Worm (Caenorhabditis elegans) whole organism, L3 larva: ENCODE results near the gene C05C10.5.

Experiments
- R02D3.7 ChIP-seq: fragments of 150-350 bp; optimal IDR thresholded peaks from 2 replicates; lab custom pipeline; 2014; ENCODE audit warnings: missing biosample characterization, missing genetic modification characterization
- ZK546.5 ChIP-seq: sonication (generic microtip); optimal IDR thresholded peaks from 2 replicates; lab custom pipeline; 2017; ENCODE audit warnings: missing biosample characterization, missing genetic modification characterization
- ceh-16 ChIP-seq: sonication (generic microtip); optimal IDR thresholded peaks from 2 replicates; lab custom pipeline; 2017; ENCODE audit warnings: missing biosample characterization, missing genetic modification characterization
- ceh-82 ChIP-seq: fragments of 150-350 bp; optimal IDR thresholded peaks from 2 replicates; lab custom pipeline; 2014; ENCODE audit warnings: missing biosample characterization, missing genetic modification characterization
- ceh-9 ChIP-seq: sonication (generic microtip); optimal IDR thresholded peaks from 2 replicates; lab custom pipeline; 2018; ENCODE audit warnings: missing biosample characterization, missing genetic modification characterization
- egl-5 ChIP-seq: fragments of 150-350 bp; optimal IDR thresholded peaks from 2 replicates; lab custom pipeline; 2017; ENCODE audit warnings: missing biosample characterization, missing genetic modification reagents, missing genetic modification characterization, inconsistent platforms
- elt-1 ChIP-seq: fragments of 150-350 bp; optimal IDR thresholded peaks from 2 replicates; lab custom pipeline; 2014; ENCODE audit warnings: missing biosample characterization, missing genetic modification characterization
- eor-1 ChIP-seq, 2 experiments: fragments of 150-350 bp; optimal IDR thresholded peaks; 2 replicates each; lab custom pipeline; 2014 to 2018; ENCODE audit warnings: missing biosample characterization in 2 of 2, missing genetic modification characterization in 2 of 2
- fkh-10 ChIP-seq: sonication (generic microtip); optimal IDR thresholded peaks from 2 replicates; lab custom pipeline; 2017; ENCODE audit warnings: missing biosample characterization, missing genetic modification reagents, missing genetic modification characterization
- fos-1 ChIP-seq: fragments of 150-350 bp; optimal IDR thresholded peaks from 2 replicates; lab custom pipeline; 2014; ENCODE audit warnings: missing biosample characterization, missing genetic modification characterization
- lin-39 ChIP-seq: fragments of 150-350 bp; optimal IDR thresholded peaks from 2 replicates; lab custom pipeline; 2018; ENCODE audit warnings: missing biosample characterization, missing genetic modification reagents, missing genetic modification characterization
- lsy-12 ChIP-seq: sonication (generic microtip); optimal IDR thresholded peaks from 2 replicates; lab custom pipeline; 2016; ENCODE audit warnings: mild to moderate bottlenecking, missing genetic modification characterization, missing compliant biosample characterization
- nfya-1 ChIP-seq: sonication (generic microtip); optimal IDR thresholded peaks from 2 replicates; lab custom pipeline; 2017; ENCODE audit warnings: missing genetic modification characterization, mild to moderate bottlenecking, missing compliant biosample characterization, antibody characterized with exemption, moderate library complexity; ENCODE audit not compliant: insufficient read depth
- nhr-11 ChIP-seq: fragments of 150-350 bp; optimal IDR thresholded peaks from 2 replicates; lab custom pipeline; 2014; ENCODE audit warnings: missing biosample characterization, missing genetic modification characterization
- nhr-25 ChIP-seq: sonication (generic microtip); optimal IDR thresholded peaks from 2 replicates; lab custom pipeline; 2017; ENCODE audit warnings: missing biosample characterization, missing genetic modification characterization
- nhr-43 ChIP-seq: sonication (generic microtip); optimal IDR thresholded peaks from 2 replicates; lab custom pipeline; 2016; ENCODE audit warnings: mild to moderate bottlenecking, missing genetic modification characterization, missing compliant biosample characterization; ENCODE audit not compliant: poor library complexity, severe bottlenecking
- nhr-67 ChIP-seq: fragments of 150-350 bp; optimal IDR thresholded peaks from 2 replicates; lab custom pipeline; 2014; ENCODE audit warnings: missing biosample characterization, missing genetic modification characterization
- nhr-77 ChIP-seq: fragments of 150-350 bp; optimal IDR thresholded peaks from 2 replicates; lab custom pipeline; 2014; ENCODE audit warnings: missing biosample characterization, missing genetic modification characterization
- pha-4 ChIP-seq: fragments of 150-350 bp; optimal IDR thresholded peaks from 2 replicates; lab custom pipeline; 2014; ENCODE audit warnings: missing biosample characterization, missing genetic modification reagents, missing genetic modification characterization
- tbx-2 ChIP-seq: sonication (generic microtip); optimal IDR thresholded peaks from 2 replicates; lab custom pipeline; 2016; ENCODE audit warnings: mild to moderate bottlenecking, missing genetic modification characterization, missing compliant biosample characterization
- unc-39 ChIP-seq: sonication (generic microtip); optimal IDR thresholded peaks from 4 replicates; lab custom pipeline; 2017; ENCODE audit warnings: missing biosample characterization, missing genetic modification characterization
- zag-1 ChIP-seq: fragments of 150-350 bp; optimal IDR thresholded peaks from 2 replicates; lab custom pipeline; 2014; ENCODE audit warnings: missing biosample characterization, missing genetic modification characterization

Gene C05C10.5

ce11 chrII:9986635-9987575 is 48.1 kb downstream of the C05C10.5 start:
- TF ChIP-seq fkh-10 (GFP tag; lab: Kevin White, UChicago) (no peak), R02D3.7 (tag; lab: Kevin White, UChicago) (no peak), nhr-11 (tag; lab: Kevin White, UChicago) (peak; percentile 25), nhr-25 (peak; percentile 8)

ce11 chrII:9988620-9989019 is 49.8 kb downstream of the C05C10.5 start:
- TF ChIP-seq ceh-16 (tag; lab: Kevin White, UChicago), result no peak
- TF ChIP-seq nhr-67 (tag; lab: Kevin White, UChicago), result no peak
- TF ChIP-seq ceh-9 (tag; lab: Kevin White, UChicago), result no peak
- TF ChIP-seq elt-1, result no peak
- TF ChIP-seq nhr-43 (tag; lab: Kevin White, UChicago), result no peak

ce11 chrII:9989533-9989932 is 50.7 kb downstream of the C05C10.5 start:
- no peak for TF ChIP-seq pha-4
- TF ChIP-seq nfya-1 (tag; lab: Kevin White, UChicago), result no peak
- no peak for TF ChIP-seq nhr-77
- TF ChIP-seq ZK546.5, result no peak
- no peak for TF ChIP-seq lin-39 (tag; lab: Kevin White, UChicago)
- TF ChIP-seq lsy-12 (tag; lab: Kevin White, UChicago), result no peak
- TF ChIP-seq fos-1, result no peak
- no peak for TF ChIP-seq unc-39
- TF ChIP-seq ceh-82 (tag; lab: Kevin White, UChicago), result no peak
- TF ChIP-seq egl-5, result no peak
- no peak for TF ChIP-seq tbx-2
- no peak for TF ChIP-seq ceh-9 (tag; lab: Kevin White, UChicago)
- no peak for TF ChIP-seq eor-1 (tag; optimal IDR thresholded peaks at IDR 0.05; lab: Kevin White, UChicago)
- no peak for TF ChIP-seq zag-1
- no peak for TF ChIP-seq nhr-25
